Fruit fly (Drosophila melanogaster): ENCODE measurements around the gene CG6283.

- no peak for TF ChIP-seq CG33017 (tag; optimal IDR thresholded peaks at IDR 0.05)
- no peak for TF ChIP-seq toe (GFP tag; optimal IDR thresholded peaks at IDR 0.05)
- TF ChIP-seq ovo (GFP tag; optimal IDR thresholded peaks at IDR 0.05), result no peak
- no peak for TF ChIP-seq kay (GFP tag; ENCODE audit: borderline replicate concordance)
- TF ChIP-seq CG7101 (tag; optimal IDR thresholded peaks at IDR 0.05), result no peak
- TF ChIP-seq CG7045 (GFP tag; optimal IDR thresholded peaks at IDR 0.05), result no peak
- no peak for TF ChIP-seq CG11617 (GFP tag; optimal IDR thresholded peaks at IDR 0.05)
- TF ChIP-seq Mnt (GFP tag; optimal IDR thresholded peaks at IDR 0.05), result no peak
- TF ChIP-seq bab1 (GFP tag; optimal IDR thresholded peaks at IDR 0.05), result no peak
- TF ChIP-seq Hr96 (GFP tag; optimal IDR thresholded peaks at IDR 0.05), result no peak
- no peak for TF ChIP-seq CG1620 (GFP tag; optimal IDR thresholded peaks at IDR 0.05)
- no peak for TF ChIP-seq cnc (optimal IDR thresholded peaks at IDR 0.05)
Observed at dm6 chr3R:26984437-26984836, 36.7 kb downstream of the CG6283 start.

All from whole organism, adult.